Fruit fly (Drosophila melanogaster) whole organism: Measurements from ENCODE around the gene CG14194.

Experiments used
- CG8478 ChIP-seq: fragments of >200 bp; optimal IDR thresholded peaks from 2 replicates; lab custom pipeline; 2018; ENCODE audit warnings: inconsistent platforms
- Dll ChIP-seq: fragments of >200 bp; optimal IDR thresholded peaks from 2 replicates; lab custom pipeline; 2017
- EcR ChIP-seq, 2 experiments: fragments of >200 bp; optimal IDR thresholded peaks; 2 replicates each; lab custom pipeline; 2017; ENCODE audit warnings: missing biosample characterization in 2 of 2, missing genetic modification characterization in 2 of 2, missing genetic modification reagents in 2 of 2
- pan ChIP-seq: fragments of >200 bp; optimal IDR thresholded peaks from 2 replicates; lab custom pipeline; 2017
- psq ChIP-seq: fragments of >200 bp; optimal IDR thresholded peaks from 2 replicates; lab custom pipeline; 2017
- usp ChIP-seq: fragments of >200 bp; optimal IDR thresholded peaks from 2 replicates; lab custom pipeline; 2017; ENCODE audit warnings: missing biosample characterization, missing genetic modification characterization, mixed read lengths

The CG14194 gene

DNA sequence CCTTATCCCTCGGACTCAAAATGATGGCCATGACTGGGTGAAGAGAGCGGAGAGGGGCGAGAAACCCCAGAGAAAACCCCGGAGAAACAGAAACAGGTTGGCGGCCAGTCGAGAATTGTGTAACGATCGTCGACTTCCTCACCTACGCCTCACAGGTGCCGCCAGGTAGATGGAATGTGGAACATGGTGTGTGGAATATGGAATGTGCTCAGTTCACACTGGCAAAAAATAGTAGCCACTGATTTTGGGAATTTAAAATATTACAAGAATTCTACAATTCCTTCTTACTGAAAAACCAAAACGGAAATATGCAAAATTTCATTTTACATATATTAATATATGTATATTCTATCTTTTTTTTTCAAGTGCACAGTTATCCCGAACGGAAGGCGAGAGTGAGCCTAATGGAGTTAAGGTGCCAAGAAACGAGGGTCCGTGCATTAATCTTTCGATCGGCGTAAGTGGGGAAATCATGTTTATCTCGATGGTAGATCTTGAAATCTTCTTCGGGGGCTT, 37.4 kb upstream of the CG14194 start:
- TF ChIP-seq pan (lab: Kevin White, UChicago) (no peak), psq (lab: Kevin White, UChicago) (no peak), Dll (lab: Kevin White, UChicago) (no peak), CG8478 (no peak), EcR (GFP tag; optimal IDR thresholded peaks at IDR 0.05; lab: Kevin White, UChicago) (no peak), usp (GFP tag; lab: Kevin White, UChicago) (no peak)

DNA sequence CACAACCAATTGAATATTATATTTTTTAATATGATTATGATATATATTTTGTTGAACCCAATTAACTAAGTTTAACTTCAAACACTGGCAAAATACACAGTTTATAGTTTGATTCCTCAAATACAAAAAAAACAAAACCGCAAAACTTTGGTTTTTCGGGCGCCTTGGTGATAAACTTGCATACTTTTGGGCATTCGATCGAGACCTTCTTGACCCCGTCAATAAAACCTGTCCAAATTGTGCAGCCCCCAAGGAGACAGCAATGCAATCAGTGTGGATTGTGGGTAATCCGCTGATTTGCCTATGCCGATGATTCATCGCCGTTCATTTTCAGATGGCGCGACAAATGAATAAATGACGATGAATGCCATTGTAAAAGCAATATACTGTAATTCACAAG, 35.9 kb upstream of the CG14194 start:
- TF ChIP-seq EcR (GFP tag; optimal IDR thresholded peaks at IDR 0.05; lab: Kevin White, UChicago): no peak
- TF ChIP-seq CG8478: no peak
- TF ChIP-seq psq (lab: Kevin White, UChicago): no peak
- no peak for TF ChIP-seq pan (lab: Kevin White, UChicago)
- TF ChIP-seq usp (GFP tag; lab: Kevin White, UChicago): no peak
- TF ChIP-seq Dll (lab: Kevin White, UChicago): no peak

DNA sequence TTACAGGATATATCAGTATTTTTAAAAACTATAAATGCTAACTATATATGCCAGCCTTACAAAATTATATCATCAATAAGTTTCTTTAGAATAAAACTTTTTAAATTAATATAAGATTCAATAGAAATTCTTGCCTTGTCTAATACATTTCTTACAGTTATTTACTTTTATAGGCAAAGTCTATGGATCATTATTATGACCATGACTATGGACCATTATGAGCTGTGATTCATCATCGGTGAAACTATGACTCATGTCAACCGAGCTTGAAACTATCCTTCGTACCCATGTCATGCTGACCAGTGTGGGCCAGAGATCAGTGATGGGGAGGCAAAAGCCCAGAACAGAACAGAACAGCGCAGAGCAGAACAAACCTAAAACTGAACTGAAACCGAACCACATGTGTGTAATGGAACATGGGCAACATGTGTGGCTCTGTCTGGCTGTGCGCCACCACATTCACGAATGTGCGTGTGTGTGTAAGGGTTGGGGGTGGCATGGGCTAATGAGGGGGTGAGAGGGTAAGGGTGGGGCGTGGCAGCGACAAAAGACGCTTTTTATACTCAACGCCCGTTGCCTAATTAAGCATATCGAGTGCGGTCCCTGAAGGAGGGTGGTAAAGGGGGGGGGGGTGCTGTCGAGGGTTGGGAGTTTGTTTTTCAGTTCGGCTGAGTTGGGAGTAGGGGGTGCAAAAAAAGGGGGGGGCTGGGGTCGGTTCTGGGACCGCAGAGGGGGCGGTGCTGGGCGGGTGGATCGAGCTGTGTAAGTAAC, 34.7 kb upstream of the CG14194 start:
- TF ChIP-seq pan (lab: Kevin White, UChicago) (no peak), psq (lab: Kevin White, UChicago) (no peak), EcR (GFP tag; optimal IDR thresholded peaks at IDR 0.05; lab: Kevin White, UChicago) (no peak), CG8478 (no peak), Dll (lab: Kevin White, UChicago) (no peak), usp (GFP tag; lab: Kevin White, UChicago) (no peak)

DNA sequence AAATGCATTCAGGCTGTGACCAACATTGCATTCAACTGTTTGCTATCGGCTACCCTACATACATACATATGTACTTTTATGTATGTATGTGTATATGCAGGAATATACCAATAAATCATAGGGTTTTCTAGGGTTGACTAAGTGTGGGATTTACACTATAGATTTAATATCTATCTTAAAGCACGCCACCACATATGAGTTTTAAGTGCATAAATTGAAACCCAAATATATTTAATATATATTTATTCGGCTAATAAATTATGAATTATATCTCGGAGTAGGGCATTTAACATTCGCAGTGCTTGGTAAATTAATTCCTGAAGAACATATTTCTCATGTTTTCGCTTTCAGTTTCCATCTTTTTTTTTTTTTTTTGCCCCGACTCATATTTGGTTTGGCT, 33.4 kb upstream of the CG14194 start:
- TF ChIP-seq EcR (GFP tag; optimal IDR thresholded peaks at IDR 0.05; lab: Kevin White, UChicago): no peak
- TF ChIP-seq CG8478: no peak
- TF ChIP-seq Dll (lab: Kevin White, UChicago): no peak
- no peak for TF ChIP-seq psq (lab: Kevin White, UChicago)
- no peak for TF ChIP-seq pan (lab: Kevin White, UChicago)
- no peak for TF ChIP-seq usp (GFP tag; lab: Kevin White, UChicago)

DNA sequence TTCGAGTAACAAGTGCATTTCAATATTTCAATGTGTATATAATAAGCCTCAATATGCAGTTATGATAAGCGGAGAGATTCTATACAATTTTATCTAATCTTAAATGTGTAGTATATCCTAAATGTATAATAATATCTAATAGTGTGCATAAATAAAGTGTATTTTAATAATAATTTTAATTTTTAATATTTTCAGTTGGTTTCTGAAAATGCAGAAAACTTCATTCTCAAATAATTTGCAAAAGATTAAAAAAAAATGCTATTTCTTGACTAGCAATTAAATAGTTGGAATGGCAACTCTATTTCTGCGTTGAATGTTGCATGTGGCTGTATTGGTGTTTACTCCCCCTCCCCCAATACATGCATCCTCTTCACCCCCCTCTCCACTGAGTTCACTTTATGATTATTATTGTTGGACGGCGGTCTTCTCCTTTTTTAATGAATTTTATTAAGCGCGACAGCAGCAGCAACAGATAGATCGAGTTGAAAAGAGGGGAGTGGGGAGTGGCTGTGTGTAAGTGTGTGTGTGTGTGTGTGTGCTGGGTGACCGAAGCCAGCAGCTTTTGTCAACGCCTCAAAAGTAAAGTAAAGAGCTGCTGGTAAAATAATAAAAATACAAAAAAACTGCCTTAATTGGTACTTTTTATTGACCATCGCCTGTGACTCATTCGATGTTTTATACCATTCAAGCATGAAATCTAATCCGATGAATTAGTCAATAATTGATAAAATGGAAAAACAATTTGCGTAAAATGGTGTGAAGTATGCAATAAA, 32.5 kb upstream of the CG14194 start:
- TF ChIP-seq psq (lab: Kevin White, UChicago): no peak
- no peak for TF ChIP-seq usp (GFP tag; lab: Kevin White, UChicago)
- no peak for TF ChIP-seq CG8478
- TF ChIP-seq EcR (GFP tag; optimal IDR thresholded peaks at IDR 0.05; lab: Kevin White, UChicago): no peak
- TF ChIP-seq pan (lab: Kevin White, UChicago): no peak
- no peak for TF ChIP-seq Dll (lab: Kevin White, UChicago)

DNA sequence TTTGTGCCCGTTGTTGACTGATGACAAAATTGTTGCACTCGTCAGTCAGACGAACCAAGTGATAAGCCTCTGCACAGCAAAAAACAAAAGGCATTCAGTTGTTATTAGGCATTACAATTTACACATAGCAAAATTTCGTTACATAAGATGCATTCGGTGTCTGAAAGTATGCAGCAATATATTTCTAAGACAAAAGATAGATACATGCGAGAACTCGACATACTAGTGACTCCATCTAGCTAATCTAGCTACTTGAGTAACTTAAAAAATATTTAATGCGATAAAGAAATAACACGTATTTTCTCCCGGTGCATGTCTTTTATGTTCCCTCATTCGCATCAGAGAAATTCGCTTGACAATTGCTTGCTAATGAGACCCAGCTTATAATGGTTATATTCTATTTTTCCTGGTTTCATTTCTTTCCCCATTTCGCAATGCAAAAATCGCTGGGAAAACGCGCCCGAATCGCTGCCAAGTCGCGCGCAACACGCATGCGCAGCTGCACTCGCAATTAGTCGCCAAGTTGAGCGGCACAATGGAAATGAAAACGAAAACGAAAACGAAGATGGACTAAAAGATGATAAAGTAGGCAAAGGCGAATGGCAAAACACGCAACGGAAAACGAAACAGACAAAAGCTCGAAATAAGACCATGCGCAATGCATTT, 31.0 kb upstream of the CG14194 start:
- TF ChIP-seq usp (GFP tag; lab: Kevin White, UChicago) (no peak), pan (lab: Kevin White, UChicago) (no peak), CG8478 (no peak), EcR (GFP tag; optimal IDR thresholded peaks at IDR 0.05; lab: Kevin White, UChicago) (no peak), Dll (lab: Kevin White, UChicago) (no peak), psq (lab: Kevin White, UChicago) (no peak)

DNA sequence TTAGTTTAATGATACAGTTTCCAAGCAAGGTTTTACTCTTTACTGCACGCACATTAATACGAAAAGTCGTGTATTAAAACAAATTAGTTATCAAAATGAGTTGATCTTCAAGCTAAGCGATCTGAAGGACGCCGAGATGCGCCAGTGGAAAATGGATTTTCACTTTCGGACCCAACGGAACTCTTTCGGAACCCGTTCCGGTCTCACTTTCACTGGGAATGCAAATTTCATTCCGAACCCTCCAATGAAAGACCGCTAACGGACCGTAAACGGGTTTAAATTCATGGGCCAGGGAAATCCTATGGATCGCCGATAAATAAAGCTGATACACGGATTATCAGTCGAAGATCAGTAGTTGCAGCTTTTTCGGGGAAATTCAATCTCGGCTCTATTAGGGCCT, 29.9 kb upstream of the CG14194 start:
- TF ChIP-seq usp (GFP tag; lab: Kevin White, UChicago) (no peak), CG8478 (no peak), psq (lab: Kevin White, UChicago) (no peak), Dll (lab: Kevin White, UChicago) (no peak), pan (lab: Kevin White, UChicago) (no peak), EcR (GFP tag; optimal IDR thresholded peaks at IDR 0.05; lab: Kevin White, UChicago) (no peak)

DNA sequence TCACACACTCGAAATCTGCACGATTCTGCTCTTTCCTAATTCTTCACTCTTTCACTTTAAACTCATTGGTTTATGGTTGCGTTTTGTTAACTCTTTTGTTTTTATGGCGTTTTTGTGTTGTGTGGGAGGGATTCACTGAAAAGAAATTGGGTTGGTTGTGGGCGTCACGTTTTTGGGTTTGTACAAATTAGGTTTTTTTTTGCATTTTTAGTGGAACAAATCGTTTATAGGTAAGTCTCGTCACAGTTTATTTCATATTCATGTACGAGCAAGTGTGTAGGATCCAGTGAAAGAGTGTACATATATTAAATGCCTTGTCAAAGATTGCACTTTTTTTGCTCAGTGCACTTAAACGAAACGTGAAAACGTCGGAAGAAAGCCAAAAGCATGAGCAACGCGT, 28.6 kb upstream of the CG14194 start:
- TF ChIP-seq usp (GFP tag; lab: Kevin White, UChicago) (no peak), Dll (lab: Kevin White, UChicago) (no peak), psq (lab: Kevin White, UChicago) (no peak), CG8478 (no peak), pan (lab: Kevin White, UChicago) (no peak)

DNA sequence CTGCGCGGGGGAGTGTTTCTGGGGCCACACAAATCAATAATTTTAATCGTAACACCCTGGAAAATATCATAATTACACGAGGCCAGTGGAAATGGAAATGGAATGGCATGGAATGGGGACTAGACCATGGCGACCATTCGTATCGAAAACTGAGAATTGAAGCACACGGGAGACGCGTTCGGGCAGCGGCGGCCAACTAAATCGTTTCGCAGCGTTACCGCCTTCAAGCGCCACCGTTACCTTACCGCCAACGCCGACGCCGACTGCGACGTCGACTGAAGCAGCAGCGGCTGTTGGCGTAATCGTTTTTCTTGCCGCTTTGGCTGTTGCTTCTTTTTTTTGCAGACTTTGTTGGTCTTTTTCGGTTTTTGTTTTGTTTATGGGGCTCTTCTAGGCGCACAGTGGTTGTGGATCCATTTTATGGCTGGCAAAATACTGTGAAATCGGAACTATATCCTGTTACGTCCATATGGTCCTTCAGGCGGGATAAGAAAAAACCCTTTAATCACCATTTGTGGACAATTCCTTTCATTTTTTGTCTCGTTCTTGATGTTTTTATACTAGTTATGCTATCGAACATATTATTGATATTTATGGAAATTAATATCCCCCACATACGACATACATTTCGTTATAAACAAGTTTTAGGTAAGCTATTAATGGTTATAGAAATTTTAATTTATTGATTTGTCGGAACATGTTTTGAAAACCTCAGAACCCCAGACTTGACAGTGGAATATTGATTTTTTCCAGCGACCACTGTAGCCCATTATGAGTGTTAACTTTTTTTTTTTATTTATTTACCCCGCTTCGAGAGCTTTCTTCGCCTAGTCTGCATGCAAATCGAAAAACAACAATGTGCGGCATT, 28.0 kb upstream of the CG14194 start:
- no peak for TF ChIP-seq pan (lab: Kevin White, UChicago)
- no peak for TF ChIP-seq usp (GFP tag; lab: Kevin White, UChicago)
- TF ChIP-seq EcR (GFP tag; optimal IDR thresholded peaks at IDR 0.05; lab: Kevin White, UChicago): no peak
- TF ChIP-seq psq (lab: Kevin White, UChicago): no peak
- no peak for TF ChIP-seq CG8478
- no peak for TF ChIP-seq Dll (lab: Kevin White, UChicago)
